Fruit fly (Drosophila melanogaster): ENCODE data around the gene CG8191.

CG8191 gene

DNA sequence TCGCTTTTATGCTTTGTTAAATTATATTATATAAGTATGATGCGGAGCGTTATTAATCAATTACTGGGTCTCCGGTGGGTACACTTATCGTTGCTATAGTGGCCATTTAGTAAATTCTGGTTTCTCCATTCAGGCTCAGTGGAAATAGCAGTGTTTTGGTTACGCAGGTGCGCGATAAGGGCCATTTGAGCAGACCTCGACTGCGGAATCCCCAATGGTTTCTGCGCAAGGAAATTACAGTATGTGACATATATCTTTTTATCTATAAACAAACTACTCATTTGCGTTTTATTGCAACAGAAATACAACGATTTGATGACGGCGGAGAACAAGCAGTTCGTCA is 29.3 kb downstream of the CG8191 start:
- no peak for TF ChIP-seq Rel (GFP tag; optimal IDR thresholded peaks at IDR 0.05)
- TF ChIP-seq Rel (tag; optimal IDR thresholded peaks at IDR 0.05): peak; percentile 6
- TF ChIP-seq woc (GFP tag; optimal IDR thresholded peaks at IDR 0.05): no peak

DNA sequence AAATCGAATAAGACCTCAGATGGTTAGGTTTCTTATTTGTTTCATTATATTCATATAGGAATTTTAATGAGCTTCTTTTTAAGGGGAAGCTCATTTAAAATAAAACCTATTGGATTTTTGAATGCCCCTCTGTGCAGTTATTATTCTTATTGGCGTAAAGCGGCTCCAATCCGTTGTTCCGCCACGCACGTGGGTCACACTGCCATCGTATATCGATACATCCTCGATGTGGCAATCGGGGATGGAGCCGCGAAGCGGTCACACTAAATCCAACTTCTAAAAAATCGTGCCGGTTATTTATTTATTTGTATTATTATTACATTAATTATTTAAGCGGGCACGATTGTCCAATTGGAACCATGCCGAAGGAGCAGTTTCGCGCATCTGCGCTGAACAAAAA is 30.7 kb downstream of the CG8191 start, which contains the start of gene Polr3A:
Polr3A (plus strand) TSS at position 234 of the 400 bp plus-strand sequence.
- TF ChIP-seq ey (GFP tag; optimal IDR thresholded peaks at IDR 0.05) (no peak), Hr78 (GFP tag; optimal IDR thresholded peaks at IDR 0.05) (no peak), pan (optimal IDR thresholded peaks at IDR 0.05) (no peak), Mio (GFP tag; optimal IDR thresholded peaks at IDR 0.05) (no peak), OdsH (GFP tag; optimal IDR thresholded peaks at IDR 0.05) (no peak), jim (GFP tag; optimal IDR thresholded peaks at IDR 0.05) (no peak), rgr (GFP tag; optimal IDR thresholded peaks at IDR 0.05) (no peak), Dif (GFP tag; optimal IDR thresholded peaks at IDR 0.05; ENCODE audit: partially characterized antibody) (no peak), woc (GFP tag; optimal IDR thresholded peaks at IDR 0.05) (no peak), foxo (GFP tag; optimal IDR thresholded peaks at IDR 0.05) (no peak), GATAd (GFP tag; optimal IDR thresholded peaks at IDR 0.05) (no peak), Hnf4 (GFP tag; optimal IDR thresholded peaks at IDR 0.05) (no peak), usp (GFP tag; optimal IDR thresholded peaks at IDR 0.05) (no peak), sv (GFP tag; optimal IDR thresholded peaks at IDR 0.05) (no peak), Hr83 (GFP tag; optimal IDR thresholded peaks at IDR 0.05; ENCODE audit: poor library complexity, severe bottlenecking) (no peak), psq (GFP tag; optimal IDR thresholded peaks at IDR 0.05) (no peak), Sp1 (GFP tag; optimal IDR thresholded peaks at IDR 0.05) (no peak)

DNA sequence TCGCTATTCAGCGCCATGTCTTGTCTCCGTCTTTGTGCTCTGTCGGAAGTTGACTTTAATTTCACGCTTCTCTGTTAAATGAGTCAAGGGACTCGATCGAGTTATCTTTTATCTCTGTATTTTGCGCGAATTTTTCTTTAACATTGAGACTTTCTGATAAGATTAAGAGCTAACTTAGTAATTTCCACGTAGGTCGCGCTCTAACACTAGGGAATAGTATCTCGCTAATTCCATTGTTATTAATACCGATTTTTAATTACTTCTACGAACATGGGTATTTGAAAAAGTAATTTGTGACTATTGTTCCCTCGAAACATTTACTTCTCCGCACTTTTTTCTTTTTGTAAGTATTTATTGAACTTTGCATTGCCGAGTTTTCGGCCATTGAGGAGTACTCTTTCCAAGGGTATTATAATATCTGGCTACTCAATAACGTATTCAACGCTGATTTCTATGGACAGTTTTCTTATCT is 34.5 kb downstream of the CG8191 start, which contains the start of gene CG8952:
CG8952 (minus strand) TSS at position 51 of the 472 bp plus-strand sequence.
- TF ChIP-seq dmrt93B (GFP tag; optimal IDR thresholded peaks at IDR 0.05) (no peak), Hr83 (GFP tag; optimal IDR thresholded peaks at IDR 0.05; ENCODE audit: poor library complexity, severe bottlenecking) (no peak), Jra (GFP tag; optimal IDR thresholded peaks at IDR 0.05) (no peak), sage (GFP tag; optimal IDR thresholded peaks at IDR 0.05) (no peak), N (GFP tag; optimal IDR thresholded peaks at IDR 0.05) (no peak), CG9705 (GFP tag; optimal IDR thresholded peaks at IDR 0.05) (no peak), usp (GFP tag; optimal IDR thresholded peaks at IDR 0.05) (no peak), psq (GFP tag; optimal IDR thresholded peaks at IDR 0.05) (no peak), br (GFP tag; optimal IDR thresholded peaks at IDR 0.05) (no peak), Rel (GFP tag; optimal IDR thresholded peaks at IDR 0.05) (no peak), Rel (tag; optimal IDR thresholded peaks at IDR 0.05) (no peak), fru (GFP tag; optimal IDR thresholded peaks at IDR 0.05) (no peak), tai (GFP tag; optimal IDR thresholded peaks at IDR 0.05) (no peak), Dfd (GFP tag; optimal IDR thresholded peaks at IDR 0.05) (no peak), rgr (GFP tag; optimal IDR thresholded peaks at IDR 0.05) (no peak), jim (GFP tag; optimal IDR thresholded peaks at IDR 0.05) (no peak), Hnf4 (GFP tag; optimal IDR thresholded peaks at IDR 0.05) (no peak), CrebA (GFP tag; optimal IDR thresholded peaks at IDR 0.05; ENCODE audit: borderline replicate concordance) (no peak), Abd-B (GFP tag; optimal IDR thresholded peaks at IDR 0.05) (no peak)

DNA sequence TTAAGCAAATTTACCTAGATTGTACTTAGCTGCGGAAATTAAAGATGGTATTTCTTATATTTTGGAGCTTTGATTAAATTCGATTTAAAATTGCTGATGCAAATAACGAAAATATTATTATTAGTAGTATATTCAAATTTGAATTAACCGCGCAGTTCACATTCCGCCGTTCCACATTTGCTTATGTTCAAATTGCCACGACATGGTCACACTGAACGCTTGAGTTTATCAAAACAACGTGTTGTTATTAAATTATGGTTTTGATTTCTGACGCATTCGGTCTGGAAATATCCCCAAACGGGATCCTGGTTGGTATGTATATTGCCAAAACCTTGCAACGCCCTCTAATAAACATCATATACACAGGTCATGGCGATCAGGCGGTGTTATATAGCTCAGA is 37.5 kb downstream of the CG8191 start, which contains the start of gene CG33172:
CG33172 (plus strand) TSS at position 208 of the 400 bp plus-strand sequence.
- no peak for TF ChIP-seq N (GFP tag; optimal IDR thresholded peaks at IDR 0.05)
- no peak for TF ChIP-seq dl (GFP tag; optimal IDR thresholded peaks at IDR 0.05; ENCODE audit: insufficient read depth in 1 of 2, partially characterized antibody in 2 of 2)
- no peak for TF ChIP-seq jim (GFP tag; optimal IDR thresholded peaks at IDR 0.05)
- no peak for TF ChIP-seq pan (optimal IDR thresholded peaks at IDR 0.05)
- TF ChIP-seq brk (GFP tag; optimal IDR thresholded peaks at IDR 0.05): no peak
- TF ChIP-seq tai (GFP tag; optimal IDR thresholded peaks at IDR 0.05): no peak
- no peak for TF ChIP-seq Rel (GFP tag; optimal IDR thresholded peaks at IDR 0.05)
- TF ChIP-seq Rel (tag; optimal IDR thresholded peaks at IDR 0.05): no peak
- TF ChIP-seq lola (GFP tag; optimal IDR thresholded peaks at IDR 0.05): no peak
- no peak for TF ChIP-seq fru (GFP tag; optimal IDR thresholded peaks at IDR 0.05)
- TF ChIP-seq sv (GFP tag; optimal IDR thresholded peaks at IDR 0.05): no peak
- no peak for TF ChIP-seq Hr83 (GFP tag; optimal IDR thresholded peaks at IDR 0.05; ENCODE audit: poor library complexity, severe bottlenecking)
- no peak for TF ChIP-seq usp (GFP tag; optimal IDR thresholded peaks at IDR 0.05)
- TF ChIP-seq h (GFP tag; optimal IDR thresholded peaks at IDR 0.05): no peak
- TF ChIP-seq woc (GFP tag; optimal IDR thresholded peaks at IDR 0.05): no peak
- TF ChIP-seq Hnf4 (GFP tag; optimal IDR thresholded peaks at IDR 0.05): no peak
